Worm (Caenorhabditis elegans) whole organism, L3 larva: ENCODE data around the gene smrc-1.

ENCODE experiments used
- R02D3.7 ChIP-seq: fragments of 150-350 bp; optimal IDR thresholded peaks from 2 replicates; lab custom pipeline; 2014; ENCODE audit warnings: missing biosample characterization, missing genetic modification characterization
- ZK546.5 ChIP-seq: sonication (generic microtip); optimal IDR thresholded peaks from 2 replicates; lab custom pipeline; 2017; ENCODE audit warnings: missing biosample characterization, missing genetic modification characterization
- ama-1 ChIP-seq: fragments of 150-350 bp; optimal IDR thresholded peaks from 2 replicates; lab custom pipeline; 2018
- ceh-16 ChIP-seq: sonication (generic microtip); optimal IDR thresholded peaks from 2 replicates; lab custom pipeline; 2017; ENCODE audit warnings: missing biosample characterization, missing genetic modification characterization
- ceh-28 ChIP-seq: fragments of 150-350 bp; optimal IDR thresholded peaks from 2 replicates; lab custom pipeline; 2014; ENCODE audit warnings: missing biosample characterization, missing genetic modification reagents, missing genetic modification characterization
- ceh-82 ChIP-seq: fragments of 150-350 bp; optimal IDR thresholded peaks from 2 replicates; lab custom pipeline; 2014; ENCODE audit warnings: missing biosample characterization, missing genetic modification characterization
- ceh-9 ChIP-seq: sonication (generic microtip); optimal IDR thresholded peaks from 2 replicates; lab custom pipeline; 2018; ENCODE audit warnings: missing biosample characterization, missing genetic modification characterization
- egl-27 ChIP-seq: sonication (generic microtip); optimal IDR thresholded peaks from 4 replicates; lab custom pipeline; 2017; ENCODE audit warnings: missing biosample characterization, missing genetic modification reagents, missing genetic modification characterization
- egl-5 ChIP-seq: fragments of 150-350 bp; optimal IDR thresholded peaks from 2 replicates; lab custom pipeline; 2017; ENCODE audit warnings: missing biosample characterization, missing genetic modification reagents, missing genetic modification characterization, inconsistent platforms
- elt-1 ChIP-seq: fragments of 150-350 bp; optimal IDR thresholded peaks from 2 replicates; lab custom pipeline; 2014; ENCODE audit warnings: missing biosample characterization, missing genetic modification characterization
- elt-2 ChIP-seq: sonication (generic microtip); optimal IDR thresholded peaks from 2 replicates; lab custom pipeline; 2016; ENCODE audit warnings: missing genetic modification reagents, mild to moderate bottlenecking, missing genetic modification characterization, missing compliant biosample characterization
- eor-1 ChIP-seq, 2 experiments: fragments of 150-350 bp; optimal IDR thresholded peaks; 2 replicates each; lab custom pipeline; 2014 to 2018; ENCODE audit warnings: missing biosample characterization in 2 of 2, missing genetic modification characterization in 2 of 2
- fkh-10 ChIP-seq: sonication (generic microtip); optimal IDR thresholded peaks from 2 replicates; lab custom pipeline; 2017; ENCODE audit warnings: missing biosample characterization, missing genetic modification reagents, missing genetic modification characterization
- fos-1 ChIP-seq: fragments of 150-350 bp; optimal IDR thresholded peaks from 2 replicates; lab custom pipeline; 2014; ENCODE audit warnings: missing biosample characterization, missing genetic modification characterization
- hmg-11 ChIP-seq: sonication (generic microtip); optimal IDR thresholded peaks from 2 replicates; lab custom pipeline; 2016; ENCODE audit warnings: missing genetic modification characterization, missing compliant biosample characterization
- jun-1 ChIP-seq: fragments of 150-350 bp; optimal IDR thresholded peaks from 2 replicates; lab custom pipeline; 2014; ENCODE audit warnings: missing biosample characterization, missing genetic modification reagents, missing genetic modification characterization
- lin-15B ChIP-seq: fragments of 150-350 bp; optimal IDR thresholded peaks from 2 replicates; lab custom pipeline; 2014; ENCODE audit warnings: missing biosample characterization, missing genetic modification characterization
- lin-39 ChIP-seq: fragments of 150-350 bp; optimal IDR thresholded peaks from 2 replicates; lab custom pipeline; 2018; ENCODE audit warnings: missing biosample characterization, missing genetic modification reagents, missing genetic modification characterization
- lsy-12 ChIP-seq: sonication (generic microtip); optimal IDR thresholded peaks from 2 replicates; lab custom pipeline; 2016; ENCODE audit warnings: mild to moderate bottlenecking, missing genetic modification characterization, missing compliant biosample characterization
- nfya-1 ChIP-seq: sonication (generic microtip); optimal IDR thresholded peaks from 2 replicates; lab custom pipeline; 2017; ENCODE audit warnings: missing genetic modification characterization, mild to moderate bottlenecking, missing compliant biosample characterization, antibody characterized with exemption, moderate library complexity; ENCODE audit not compliant: insufficient read depth
- nhr-11 ChIP-seq: fragments of 150-350 bp; optimal IDR thresholded peaks from 2 replicates; lab custom pipeline; 2014; ENCODE audit warnings: missing biosample characterization, missing genetic modification characterization
- nhr-25 ChIP-seq: sonication (generic microtip); optimal IDR thresholded peaks from 2 replicates; lab custom pipeline; 2017; ENCODE audit warnings: missing biosample characterization, missing genetic modification characterization
- nhr-28 ChIP-seq: fragments of 150-350 bp; optimal IDR thresholded peaks from 2 replicates; lab custom pipeline; 2014; ENCODE audit warnings: missing biosample characterization, missing genetic modification characterization
- nhr-43 ChIP-seq: sonication (generic microtip); optimal IDR thresholded peaks from 2 replicates; lab custom pipeline; 2016; ENCODE audit warnings: mild to moderate bottlenecking, missing genetic modification characterization, missing compliant biosample characterization; ENCODE audit not compliant: poor library complexity, severe bottlenecking
- nhr-77 ChIP-seq: fragments of 150-350 bp; optimal IDR thresholded peaks from 2 replicates; lab custom pipeline; 2014; ENCODE audit warnings: missing biosample characterization, missing genetic modification characterization
- pha-4 ChIP-seq: fragments of 150-350 bp; optimal IDR thresholded peaks from 2 replicates; lab custom pipeline; 2014; ENCODE audit warnings: missing biosample characterization, missing genetic modification reagents, missing genetic modification characterization
- pqm-1 ChIP-seq: fragments of 150-350 bp; optimal IDR thresholded peaks from 2 replicates; lab custom pipeline; 2017; ENCODE audit warnings: missing biosample characterization, missing genetic modification characterization, inconsistent platforms
- sea-2 ChIP-seq: fragments of 150-350 bp; sonication (generic microtip); optimal IDR thresholded peaks from 4 replicates; lab custom pipeline; 2014; ENCODE audit warnings: missing biosample characterization, missing genetic modification reagents, missing genetic modification characterization
- skn-1 ChIP-seq: fragments of 150-350 bp; optimal IDR thresholded peaks from 2 replicates; lab custom pipeline; 2014; ENCODE audit warnings: missing biosample characterization, missing genetic modification characterization
- snpc-4 ChIP-seq: fragments of 150-350 bp; optimal IDR thresholded peaks from 2 replicates; lab custom pipeline; 2014; ENCODE audit warnings: missing biosample characterization, missing genetic modification characterization
- tbx-2 ChIP-seq: sonication (generic microtip); optimal IDR thresholded peaks from 2 replicates; lab custom pipeline; 2016; ENCODE audit warnings: mild to moderate bottlenecking, missing genetic modification characterization, missing compliant biosample characterization
- unc-39 ChIP-seq: sonication (generic microtip); optimal IDR thresholded peaks from 4 replicates; lab custom pipeline; 2017; ENCODE audit warnings: missing biosample characterization, missing genetic modification characterization
- unc-62 ChIP-seq: fragments of 150-350 bp; sonication (generic microtip); optimal IDR thresholded peaks from 4 replicates; lab custom pipeline; 2014; ENCODE audit warnings: missing biosample characterization, missing genetic modification reagents, missing genetic modification characterization
- ztf-11 ChIP-seq: fragments of 150-350 bp; optimal IDR thresholded peaks from 2 replicates; lab custom pipeline; 2014; ENCODE audit warnings: missing biosample characterization, missing genetic modification characterization
- ztf-4 ChIP-seq: fragments of 150-350 bp; optimal IDR thresholded peaks from 2 replicates; lab custom pipeline; 2014; ENCODE audit warnings: missing biosample characterization, missing genetic modification characterization

Gene smrc-1

ce11 chrIII:6355359-6355758, 35.4 kb upstream of the smrc-1 start:
- TF ChIP-seq sea-2 (GFP tag; lab: Kevin White, UChicago) (no peak), pha-4 (tag; lab: Kevin White, UChicago) (peak; percentile 19)
- TF ChIP-seq, all 47 proteins: peak for 1

- TF ChIP-seq egl-5 (peak; percentile 17), fkh-10 (GFP tag; lab: Kevin White, UChicago) (no peak)
These were observed 34.7 kb upstream of the smrc-1 start for ce11 chrIII:6356007-6356406.

ce11 chrIII:6356764-6357163, 34.0 kb upstream of the smrc-1 start:
- TF ChIP-seq lin-39 (no peak), ama-1 (lab: Kevin White, UChicago) (peak; percentile 11)

- TF ChIP-seq pha-4 (tag; lab: Kevin White, UChicago), result no peak
- no peak for TF ChIP-seq nfya-1 (tag; lab: Kevin White, UChicago)
- no peak for TF ChIP-seq ceh-28 (tag; lab: Kevin White, UChicago)
- TF ChIP-seq pqm-1 (tag; lab: Kevin White, UChicago), result no peak
- TF ChIP-seq, all 47 proteins: peak for 0
These were observed 32.0 kb upstream of the smrc-1 start for ce11 chrIII:6358704-6359103.

- no peak for TF ChIP-seq tbx-2 (tag; lab: Kevin White, UChicago)
- TF ChIP-seq jun-1 (tag; lab: Kevin White, UChicago), result peak; percentile 31
- peak; percentile 59 for TF ChIP-seq nhr-25
- no peak for TF ChIP-seq unc-62 (GFP tag; lab: Kevin White, UChicago)
These were observed 31.4 kb upstream of the smrc-1 start for ce11 chrIII:6359171-6359854.

ce11 chrIII:6360114-6360513, 30.6 kb upstream of the smrc-1 start:
- TF ChIP-seq hmg-11 (tag; lab: Kevin White, UChicago), result no peak
- no peak for TF ChIP-seq ztf-11 (tag; lab: Kevin White, UChicago)
- no peak for TF ChIP-seq nhr-11 (tag; lab: Kevin White, UChicago)
- TF ChIP-seq unc-39 (tag; lab: Kevin White, UChicago), result no peak
- no peak for TF ChIP-seq nhr-28 (tag; lab: Kevin White, UChicago)
- no peak for TF ChIP-seq pqm-1 (tag; lab: Kevin White, UChicago)
- no peak for TF ChIP-seq lin-15B
- no peak for TF ChIP-seq ztf-4 (tag; lab: Kevin White, UChicago)
- no peak for TF ChIP-seq elt-2 (tag; lab: Kevin White, UChicago)
- no peak for TF ChIP-seq fos-1
- no peak for TF ChIP-seq jun-1 (tag; lab: Kevin White, UChicago)
- no peak for TF ChIP-seq ceh-9 (tag; lab: Kevin White, UChicago)
- TF ChIP-seq ZK546.5 (tag; lab: Kevin White, UChicago), result no peak
- TF ChIP-seq tbx-2 (tag; lab: Kevin White, UChicago), result no peak
- TF ChIP-seq nhr-43 (tag; lab: Kevin White, UChicago), result peak; percentile 42
- peak; percentile 49 for TF ChIP-seq elt-1 (tag; lab: Kevin White, UChicago)
- TF ChIP-seq sea-2 (GFP tag; lab: Kevin White, UChicago), result no peak
- no peak for TF ChIP-seq ceh-28 (tag; lab: Kevin White, UChicago)
- no peak for TF ChIP-seq eor-1 (tag; optimal IDR thresholded peaks at IDR 0.05; lab: Kevin White, UChicago)
- TF ChIP-seq ceh-16, result no peak
- no peak for TF ChIP-seq nhr-25
- TF ChIP-seq lin-39, result peak; percentile 44
- no peak for TF ChIP-seq snpc-4 (tag; lab: Kevin White, UChicago)
- no peak for TF ChIP-seq ceh-82
- no peak for TF ChIP-seq skn-1 (tag; lab: Kevin White, UChicago)
- TF ChIP-seq nfya-1 (tag; lab: Kevin White, UChicago), result peak; percentile 42
- TF ChIP-seq lsy-12 (tag; lab: Kevin White, UChicago), result no peak
- TF ChIP-seq pha-4 (tag; lab: Kevin White, UChicago), result no peak
- TF ChIP-seq unc-62 (GFP tag; lab: Kevin White, UChicago), result no peak
- TF ChIP-seq egl-27 (tag; lab: Kevin White, UChicago), result no peak
- TF ChIP-seq nhr-77 (tag; lab: Kevin White, UChicago), result no peak
- no peak for TF ChIP-seq R02D3.7
